Worm (Caenorhabditis elegans): ENCODE data around the gene W03F9.2.

Gene W03F9.2

ce11 chrV:166687-167086 is 38.9 kb upstream of the W03F9.2 start, which contains the start of gene Y108G3AL.2:
Gene Y108G3AL.2, plus strand, starts transcription at chrV:166987.
- no peak for TF ChIP-seq unc-62 (GFP tag; optimal IDR thresholded peaks at IDR 0.05)
- TF ChIP-seq elt-3 (tag; optimal IDR thresholded peaks at IDR 0.05) = no peak
- no peak for TF ChIP-seq lin-32 (GFP tag; optimal IDR thresholded peaks at IDR 0.05)

ce11 chrV:156044-156869 is 28.4 kb upstream of the W03F9.2 start, which contains the start of gene ttb-1:
Gene ttb-1, plus strand, starts transcription at chrV:156819.
- TF ChIP-seq ceh-39 (tag; optimal IDR thresholded peaks at IDR 0.05) = no peak
- peak; percentile 11 for TF ChIP-seq lsy-2 (tag; optimal IDR thresholded peaks at IDR 0.05)
- TF ChIP-seq hlh-1 (tag; optimal IDR thresholded peaks at IDR 0.05) = no peak
- TF ChIP-seq unc-39 (tag; optimal IDR thresholded peaks at IDR 0.05) = no peak
- no peak for TF ChIP-seq cnd-1 (tag; optimal IDR thresholded peaks at IDR 0.05)
- TF ChIP-seq ces-1 (GFP tag; optimal IDR thresholded peaks at IDR 0.05) = peak; percentile 20
- no peak for TF ChIP-seq pha-4 (tag; optimal IDR thresholded peaks at IDR 0.05)
- TF ChIP-seq ham-2 (GFP tag; optimal IDR thresholded peaks at IDR 0.05) = peak; percentile 12

DNA sequence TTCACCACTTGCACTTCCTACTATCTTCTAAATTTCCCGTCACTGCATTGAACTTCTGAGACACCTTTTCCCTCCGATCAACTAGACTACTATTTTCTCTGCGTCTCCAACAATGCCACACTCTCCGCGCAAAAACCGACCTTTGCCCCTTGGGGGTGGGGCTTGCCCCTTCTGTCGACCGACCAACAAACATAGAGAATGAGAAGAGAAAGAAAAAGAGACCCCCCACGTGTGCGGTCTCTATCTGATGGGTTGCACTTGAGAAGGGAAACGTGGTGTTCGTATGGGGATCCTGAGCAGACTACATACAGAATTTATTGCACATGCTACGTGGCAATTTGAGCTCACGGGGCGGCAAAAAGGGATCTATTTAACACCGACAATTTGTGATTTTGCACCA is 27.4 kb upstream of the W03F9.2 start:
- no peak for TF ChIP-seq nhr-76 (tag; optimal IDR thresholded peaks at IDR 0.05)
- TF ChIP-seq blmp-1 (tag; optimal IDR thresholded peaks at IDR 0.05) = no peak
- peak; percentile 53 for TF ChIP-seq sptf-1 (tag; optimal IDR thresholded peaks at IDR 0.05)
- TF ChIP-seq zip-8 (tag; optimal IDR thresholded peaks at IDR 0.05) = no peak
- TF ChIP-seq unc-120 (tag; optimal IDR thresholded peaks at IDR 0.05; ENCODE audit: poor library complexity, severe bottlenecking) = peak; percentile 89
- TF ChIP-seq ceh-83 (GFP tag; optimal IDR thresholded peaks at IDR 0.05) = no peak
- no peak for TF ChIP-seq elt-1 (tag; optimal IDR thresholded peaks at IDR 0.05; ENCODE audit: borderline replicate concordance, insufficient read depth)
- peak; percentile 28 for TF ChIP-seq mls-2 (tag; optimal IDR thresholded peaks at IDR 0.05)
- TF ChIP-seq nhr-12 (tag; optimal IDR thresholded peaks at IDR 0.05) = no peak
- TF ChIP-seq lin-13 (tag; optimal IDR thresholded peaks at IDR 0.05) = no peak
- TF ChIP-seq M03D4.4 (tag; optimal IDR thresholded peaks at IDR 0.05) = peak; percentile 50
- peak; percentile 19 for TF ChIP-seq cnd-1 (tag; optimal IDR thresholded peaks at IDR 0.05)
- peak; percentile 72 for TF ChIP-seq nhr-2 (tag; optimal IDR thresholded peaks at IDR 0.05)
- TF ChIP-seq mab-5 (tag; optimal IDR thresholded peaks at IDR 0.05) = no peak
- no peak for TF ChIP-seq snpc-4 (tag; optimal IDR thresholded peaks at IDR 0.05)
- no peak for TF ChIP-seq unc-39 (tag; optimal IDR thresholded peaks at IDR 0.05)
- no peak for TF ChIP-seq nhr-237 (tag; optimal IDR thresholded peaks at IDR 0.05)
- TF ChIP-seq ceh-39 (tag; optimal IDR thresholded peaks at IDR 0.05) = no peak
- no peak for TF ChIP-seq ham-2 (GFP tag; optimal IDR thresholded peaks at IDR 0.05)
- no peak for TF ChIP-seq ces-1 (GFP tag; optimal IDR thresholded peaks at IDR 0.05)
- no peak for TF ChIP-seq ztf-11 (tag; optimal IDR thresholded peaks at IDR 0.05)
- TF ChIP-seq hlh-1 (tag; optimal IDR thresholded peaks at IDR 0.05) = peak; percentile 61
- TF ChIP-seq bed-3 (GFP tag; optimal IDR thresholded peaks at IDR 0.05) = no peak
- TF ChIP-seq lin-32 (GFP tag; optimal IDR thresholded peaks at IDR 0.05) = no peak
- no peak for TF ChIP-seq pha-4 (tag; optimal IDR thresholded peaks at IDR 0.05)
- TF ChIP-seq lsy-2 (tag; optimal IDR thresholded peaks at IDR 0.05) = no peak
- TF ChIP-seq elt-3 (tag; optimal IDR thresholded peaks at IDR 0.05) = no peak
- TF ChIP-seq nhr-28 (tag; optimal IDR thresholded peaks at IDR 0.05) = no peak
- no peak for TF ChIP-seq sem-2 (GFP tag; optimal IDR thresholded peaks at IDR 0.05)
- peak; percentile 43 for TF ChIP-seq unc-62 (GFP tag; optimal IDR thresholded peaks at IDR 0.05)
- peak; percentile 26 for TF ChIP-seq drap-1 (GFP tag; optimal IDR thresholded peaks at IDR 0.05)
- TF ChIP-seq flh-1 (GFP tag; optimal IDR thresholded peaks at IDR 0.05) = no peak
- no peak for TF ChIP-seq tbx-8 (GFP tag; optimal IDR thresholded peaks at IDR 0.05)
- TF ChIP-seq ceh-43 (GFP tag; optimal IDR thresholded peaks at IDR 0.05) = no peak
- TF ChIP-seq mep-1 (tag; optimal IDR thresholded peaks at IDR 0.05) = peak; percentile 55

DNA sequence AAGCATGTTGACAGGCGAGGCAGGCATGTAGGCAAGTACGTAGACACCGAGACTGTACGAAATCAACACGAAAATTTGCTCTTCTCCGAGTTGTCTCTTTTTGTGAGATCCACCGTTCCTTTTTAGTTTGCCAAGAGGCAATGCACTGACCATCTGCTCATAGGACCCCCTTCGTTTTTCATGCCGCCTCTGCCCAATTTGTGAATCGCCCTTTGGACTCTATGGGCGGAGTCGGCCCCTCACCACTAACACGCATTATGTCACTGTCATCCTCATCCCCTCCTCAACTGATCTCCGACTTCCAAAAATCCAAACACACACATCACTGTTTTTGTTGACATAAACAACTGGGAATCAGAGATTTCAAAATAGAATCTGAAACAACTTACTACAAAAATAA is 26.0 kb upstream of the W03F9.2 start:
- TF ChIP-seq zip-8 (tag; optimal IDR thresholded peaks at IDR 0.05) (no peak), elt-3 (tag; optimal IDR thresholded peaks at IDR 0.05) (no peak), ces-1 (GFP tag; optimal IDR thresholded peaks at IDR 0.05) (no peak), ztf-11 (tag; optimal IDR thresholded peaks at IDR 0.05) (peak; percentile 6), tbx-8 (GFP tag; optimal IDR thresholded peaks at IDR 0.05) (no peak), snpc-4 (tag; optimal IDR thresholded peaks at IDR 0.05) (no peak), cnd-1 (tag; optimal IDR thresholded peaks at IDR 0.05) (peak; percentile 84), bed-3 (GFP tag; optimal IDR thresholded peaks at IDR 0.05) (no peak)
